Worm (Caenorhabditis elegans): ENCODE results near the gene egli-1.

Gene egli-1

ce11 chrII:9345794-9346193 is 22.0 kb downstream of the egli-1 start:
- TF ChIP-seq M03D4.4 (tag; optimal IDR thresholded peaks at IDR 0.05) (no peak), nhr-237 (tag; optimal IDR thresholded peaks at IDR 0.05) (no peak), lin-32 (GFP tag; optimal IDR thresholded peaks at IDR 0.05) (no peak), cnd-1 (tag; optimal IDR thresholded peaks at IDR 0.05) (no peak), hlh-1 (tag; optimal IDR thresholded peaks at IDR 0.05) (no peak), drap-1 (GFP tag; optimal IDR thresholded peaks at IDR 0.05) (no peak), mep-1 (tag; optimal IDR thresholded peaks at IDR 0.05) (no peak), ceh-83 (GFP tag; optimal IDR thresholded peaks at IDR 0.05) (no peak), ham-2 (GFP tag; optimal IDR thresholded peaks at IDR 0.05) (no peak)

DNA sequence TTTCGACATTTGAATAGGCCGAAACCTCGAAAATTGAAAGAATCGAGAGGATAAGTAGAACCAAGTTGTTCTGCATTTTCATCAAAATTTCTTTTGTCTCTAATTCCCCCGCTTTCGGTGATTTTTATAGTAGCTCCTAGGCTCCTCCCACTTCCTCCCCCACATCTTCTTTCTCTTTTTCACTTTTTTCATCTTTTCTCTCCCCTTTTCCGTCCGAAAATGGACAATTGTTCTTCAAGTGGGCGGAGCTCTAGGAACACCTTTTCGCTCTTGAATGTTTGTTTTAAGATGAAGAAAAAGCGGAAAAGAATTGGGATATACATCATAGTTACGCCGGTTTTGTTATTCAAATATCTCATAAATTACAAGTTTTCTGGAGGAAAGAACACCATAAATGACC is 22.7 kb downstream of the egli-1 start, which contains the start of gene F42A8.1:
TSS of gene F42A8.1 (minus strand) at position 101 of the 400 bp plus-strand sequence.
- TF ChIP-seq ceh-39 (tag; optimal IDR thresholded peaks at IDR 0.05) (no peak), ces-1 (GFP tag; optimal IDR thresholded peaks at IDR 0.05) (no peak), sem-2 (GFP tag; optimal IDR thresholded peaks at IDR 0.05) (no peak), elt-1 (tag; optimal IDR thresholded peaks at IDR 0.05; ENCODE audit: borderline replicate concordance, insufficient read depth) (no peak)

- TF ChIP-seq flh-1 (GFP tag; optimal IDR thresholded peaks at IDR 0.05) (no peak), pha-4 (tag; optimal IDR thresholded peaks at IDR 0.05) (no peak), zip-8 (tag; optimal IDR thresholded peaks at IDR 0.05) (no peak), drap-1 (GFP tag; optimal IDR thresholded peaks at IDR 0.05) (no peak), lin-32 (GFP tag; optimal IDR thresholded peaks at IDR 0.05) (no peak), ces-1 (GFP tag; optimal IDR thresholded peaks at IDR 0.05) (no peak), nhr-237 (tag; optimal IDR thresholded peaks at IDR 0.05) (no peak), lin-13 (tag; optimal IDR thresholded peaks at IDR 0.05) (no peak), nhr-76 (tag; optimal IDR thresholded peaks at IDR 0.05) (no peak), ceh-43 (GFP tag; optimal IDR thresholded peaks at IDR 0.05) (no peak), tbx-8 (GFP tag; optimal IDR thresholded peaks at IDR 0.05) (no peak)
These were observed 23.7 kb downstream of the egli-1 start for ce11 chrII:9347444-9347843.

- TF ChIP-seq elt-3 (tag; optimal IDR thresholded peaks at IDR 0.05), result no peak
- TF ChIP-seq drap-1 (GFP tag; optimal IDR thresholded peaks at IDR 0.05), result no peak
- no peak for TF ChIP-seq lin-13 (tag; optimal IDR thresholded peaks at IDR 0.05)
- no peak for TF ChIP-seq mls-2 (tag; optimal IDR thresholded peaks at IDR 0.05)
- TF ChIP-seq snpc-4 (tag; optimal IDR thresholded peaks at IDR 0.05), result no peak
- TF ChIP-seq ceh-39 (tag; optimal IDR thresholded peaks at IDR 0.05), result no peak
- TF ChIP-seq mep-1 (tag; optimal IDR thresholded peaks at IDR 0.05), result no peak
- TF ChIP-seq cnd-1 (tag; optimal IDR thresholded peaks at IDR 0.05), result no peak
These were observed 28.9 kb downstream of the egli-1 start, which contains the start of the genes sdhb-1 and cup-15 for ce11 chrII:9352669-9353068. TSS of gene sdhb-1 (minus strand) at chrII:9352731. TSS of gene cup-15 (plus strand) at chrII:9353000.

ce11 chrII:9356723-9357122 is 33.0 kb downstream of the egli-1 start:
- TF ChIP-seq ceh-83 (GFP tag; optimal IDR thresholded peaks at IDR 0.05) (no peak), unc-62 (GFP tag; optimal IDR thresholded peaks at IDR 0.05) (peak; percentile 53), pha-4 (tag; optimal IDR thresholded peaks at IDR 0.05) (peak; percentile 82), mls-2 (tag; optimal IDR thresholded peaks at IDR 0.05) (peak; percentile 54), ceh-39 (tag; optimal IDR thresholded peaks at IDR 0.05) (no peak), unc-120 (tag; optimal IDR thresholded peaks at IDR 0.05; ENCODE audit: poor library complexity, severe bottlenecking) (peak; percentile 16), nhr-28 (tag; optimal IDR thresholded peaks at IDR 0.05) (no peak), zip-8 (tag; optimal IDR thresholded peaks at IDR 0.05) (no peak), ztf-11 (tag; optimal IDR thresholded peaks at IDR 0.05) (peak; percentile 59), tbx-8 (GFP tag; optimal IDR thresholded peaks at IDR 0.05) (no peak), M03D4.4 (tag; optimal IDR thresholded peaks at IDR 0.05) (peak; percentile 1), cnd-1 (tag; optimal IDR thresholded peaks at IDR 0.05) (peak; percentile 26), lin-13 (tag; optimal IDR thresholded peaks at IDR 0.05) (peak; percentile 43), ham-2 (GFP tag; optimal IDR thresholded peaks at IDR 0.05) (peak; percentile 79), blmp-1 (tag; optimal IDR thresholded peaks at IDR 0.05) (no peak), drap-1 (GFP tag; optimal IDR thresholded peaks at IDR 0.05) (no peak), hlh-1 (tag; optimal IDR thresholded peaks at IDR 0.05) (peak; percentile 83), sptf-1 (tag; optimal IDR thresholded peaks at IDR 0.05) (peak; percentile 33), nhr-237 (tag; optimal IDR thresholded peaks at IDR 0.05) (peak; percentile 7), mep-1 (tag; optimal IDR thresholded peaks at IDR 0.05) (peak; percentile 9), lsy-2 (tag; optimal IDR thresholded peaks at IDR 0.05) (peak; percentile 11), bed-3 (GFP tag; optimal IDR thresholded peaks at IDR 0.05) (no peak), ces-1 (GFP tag; optimal IDR thresholded peaks at IDR 0.05) (peak; percentile 57)
